Worm (Caenorhabditis elegans) whole organism, young adult: ENCODE measurements around the gene smg-4.

ENCODE experiments used
- B0035.1 ChIP-seq: sonication (generic microtip); optimal IDR thresholded peaks from 2 replicates; lab custom pipeline; 2016; ENCODE audit warnings: missing genetic modification characterization, mild to moderate bottlenecking, missing compliant biosample characterization, missing genotype, missing genetic modification reagents
- B0261.1 ChIP-seq: sonication (generic microtip); optimal IDR thresholded peaks from 2 replicates; lab custom pipeline; 2016; ENCODE audit warnings: mild to moderate bottlenecking, missing genetic modification characterization, moderate library complexity, missing compliant biosample characterization
- B0336.3 ChIP-seq: fragments of 200-800 bp; sonication (Bioruptor generic); IDR thresholded peaks from 2 replicates; pipeline ENCODE4 v1.3.6; 2022; ENCODE audit warnings: missing genetic modification characterization, missing compliant biosample characterization
- C06A6.2 ChIP-seq: fragments of 200-800 bp; sonication (Bioruptor generic); conservative IDR thresholded peaks from 2 replicates; pipeline ENCODE4 v1.3.6; 2022; ENCODE audit warnings: missing genetic modification characterization, missing compliant biosample characterization
- D2030.7 ChIP-seq: fragments of 200-800 bp; sonication (Bioruptor generic); IDR thresholded peaks from 2 replicates; pipeline ENCODE4 v1.3.6; 2022; ENCODE audit warnings: missing genetic modification reagents, missing genetic modification characterization, missing compliant biosample characterization
- F22D6.2 ChIP-seq: sonication (generic microtip); optimal IDR thresholded peaks from 2 replicates; lab custom pipeline; 2016; ENCODE audit warnings: mild to moderate bottlenecking, missing genetic modification characterization, missing compliant biosample characterization
- F37B4.10 ChIP-seq: fragments of 200-800 bp; sonication (Bioruptor generic); IDR thresholded peaks from 2 replicates; pipeline ENCODE4 v1.3.6; 2022; ENCODE audit warnings: missing genetic modification characterization, missing compliant biosample characterization
- T26A5.8 ChIP-seq: sonication (generic microtip); optimal IDR thresholded peaks from 2 replicates; lab custom pipeline; 2016; ENCODE audit warnings: missing genetic modification characterization, missing compliant biosample characterization
- Y79H2A.3 ChIP-seq: fragments of 200-800 bp; sonication (Bioruptor generic); conservative IDR thresholded peaks from 2 replicates; pipeline ENCODE4 v1.3.6; 2022; ENCODE audit warnings: missing genetic modification reagents, missing genetic modification characterization, missing compliant biosample characterization
- Y95B8A.8 ChIP-seq: fragments of 200-800 bp; sonication (Bioruptor generic); IDR thresholded peaks from 2 replicates; pipeline ENCODE4 v1.3.6; 2022; ENCODE audit warnings: missing genetic modification reagents, missing genetic modification characterization, missing compliant biosample characterization
- aptf-3 ChIP-seq: fragments of 200-800 bp; sonication (Bioruptor generic); IDR thresholded peaks from 2 replicates; pipeline ENCODE4 v1.3.6; 2022; ENCODE audit warnings: missing genetic modification characterization, missing compliant biosample characterization
- attf-5 ChIP-seq: fragments of 200-800 bp; sonication (Bioruptor generic); optimal IDR thresholded peaks from 2 replicates; lab custom pipeline; 2018; ENCODE audit warnings: mild to moderate bottlenecking, missing genetic modification characterization, missing compliant biosample characterization
- bed-2 ChIP-seq: fragments of 200-800 bp; sonication (Bioruptor generic); IDR thresholded peaks from 2 replicates; pipeline ENCODE4 v1.3.6; 2022; ENCODE audit warnings: missing genetic modification reagents, missing genetic modification characterization, missing compliant biosample characterization
- ccch-3 ChIP-seq: fragments of 200-800 bp; sonication (Bioruptor generic); optimal IDR thresholded peaks from 2 replicates; lab custom pipeline; 2018; ENCODE audit warnings: mild to moderate bottlenecking, missing genetic modification characterization, missing compliant biosample characterization
- cebp-1 ChIP-seq, 2 experiments: fragments of 200-800 bp in 1 of 2; sonication (Bioruptor generic) in 1 of 2; sonication (generic microtip) in 1 of 2; IDR thresholded peaks in 1 of 2; optimal IDR thresholded peaks in 1 of 2; 2 replicates each; pipeline versions ENCODE4 v1.3.6 to Lab custom; 2017 to 2022; ENCODE audit warnings: missing compliant biosample characterization in 2 of 2, missing genetic modification characterization in 2 of 2, mild to moderate bottlenecking in 1 of 2, missing genetic modification reagents in 1 of 2, moderate library complexity in 1 of 2
- cebp-2 ChIP-seq: fragments of 200-800 bp; sonication (Bioruptor generic); IDR thresholded peaks from 2 replicates; pipeline ENCODE4 v1.3.6; 2022; ENCODE audit warnings: missing genetic modification characterization, missing compliant biosample characterization
- ceh-27 ChIP-seq: fragments of 200-800 bp; sonication (Bioruptor generic); optimal IDR thresholded peaks from 2 replicates; lab custom pipeline; 2018; ENCODE audit warnings: mild to moderate bottlenecking, missing genetic modification characterization, moderate library complexity, missing compliant biosample characterization
- ceh-91 ChIP-seq: fragments of 200-800 bp; sonication (Bioruptor generic); IDR thresholded peaks from 2 replicates; pipeline ENCODE4 v1.3.6; 2022; ENCODE audit warnings: missing genetic modification reagents, missing genetic modification characterization, missing compliant biosample characterization
- die-1 ChIP-seq: sonication (generic microtip); optimal IDR thresholded peaks from 2 replicates; lab custom pipeline; 2016; ENCODE audit warnings: missing genotype, mild to moderate bottlenecking, missing genetic modification characterization, missing compliant biosample characterization
- dpff-1 ChIP-seq: sonication (generic microtip); optimal IDR thresholded peaks from 2 replicates; lab custom pipeline; 2017; ENCODE audit warnings: mild to moderate bottlenecking, missing genetic modification characterization, missing compliant biosample characterization
- egl-44 ChIP-seq: fragments of 200-800 bp; sonication (Bioruptor generic); IDR thresholded peaks from 2 replicates; pipeline ENCODE4 v1.3.6; 2022; ENCODE audit warnings: missing genetic modification reagents, missing genetic modification characterization, missing compliant biosample characterization
- ekl-4 ChIP-seq: fragments of 200-800 bp; sonication (Bioruptor generic); IDR thresholded peaks from 2 replicates; pipeline ENCODE4 v1.3.6; 2022; ENCODE audit warnings: missing genetic modification reagents, missing genetic modification characterization, missing compliant biosample characterization
- fkh-3 ChIP-seq: sonication (generic microtip); optimal IDR thresholded peaks from 2 replicates; lab custom pipeline; 2016; ENCODE audit warnings: mild to moderate bottlenecking, missing genetic modification characterization, missing compliant biosample characterization
- hlh-12 ChIP-seq: sonication (generic microtip); optimal IDR thresholded peaks from 2 replicates; lab custom pipeline; 2016; ENCODE audit warnings: missing genetic modification characterization, missing compliant biosample characterization
- lag-1 ChIP-seq: fragments of 200-800 bp; sonication (Bioruptor generic); IDR thresholded peaks from 2 replicates; pipeline ENCODE4 v1.3.6; 2022; ENCODE audit warnings: missing genetic modification reagents, missing genetic modification characterization, missing compliant biosample characterization
- lin-35 ChIP-seq, 3 experiments: fragments of 150-350 bp in 2 of 3; sonication (generic microtip) in 1 of 3; optimal IDR thresholded peaks; 2 replicates each; lab custom pipeline; 2014 to 2018; ENCODE audit warnings: missing biosample characterization in 3 of 3, missing genetic modification characterization in 3 of 3, missing genetic modification reagents in 3 of 3
- lir-1 ChIP-seq: fragments of 200-800 bp; sonication (Bioruptor generic); conservative IDR thresholded peaks from 2 replicates; pipeline ENCODE4 v1.3.6; 2022; ENCODE audit warnings: missing genetic modification reagents, missing genetic modification characterization, missing compliant biosample characterization
- lsl-1 ChIP-seq: fragments of 200-800 bp; sonication (Bioruptor generic); optimal IDR thresholded peaks from 2 replicates; lab custom pipeline; 2018; ENCODE audit warnings: mild to moderate bottlenecking, missing genetic modification characterization, moderate library complexity, missing compliant biosample characterization
- mel-28 ChIP-seq: sonication (generic microtip); optimal IDR thresholded peaks from 2 replicates; lab custom pipeline; 2016; ENCODE audit warnings: borderline replicate concordance, mild to moderate bottlenecking, missing genetic modification characterization, missing compliant biosample characterization
- mxl-1 ChIP-seq: sonication (generic microtip); optimal IDR thresholded peaks from 2 replicates; lab custom pipeline; 2016; ENCODE audit warnings: missing genetic modification characterization, missing compliant biosample characterization
- nfya-1 ChIP-seq: sonication (generic microtip); optimal IDR thresholded peaks from 2 replicates; lab custom pipeline; 2017; ENCODE audit warnings: antibody characterized with exemption, missing compliant biosample characterization, missing genetic modification characterization, borderline replicate concordance; ENCODE audit not compliant: insufficient read depth
- nfyb-1 ChIP-seq: fragments of 200-800 bp; sonication (Bioruptor generic); IDR thresholded peaks from 2 replicates; pipeline ENCODE4 v1.3.6; 2022; ENCODE audit warnings: missing genetic modification reagents, missing genetic modification characterization, missing compliant biosample characterization
- nhr-179 ChIP-seq: sonication (generic microtip); optimal IDR thresholded peaks from 2 replicates; lab custom pipeline; 2016; ENCODE audit warnings: mild to moderate bottlenecking, missing genetic modification characterization, missing compliant biosample characterization
- pha-4 ChIP-seq: fragments of 150-350 bp; sonication (generic microtip); optimal IDR thresholded peaks from 2 replicates; lab custom pipeline; 2014; ENCODE audit warnings: missing biosample characterization, missing genetic modification reagents, missing genetic modification characterization
- rcor-1 ChIP-seq: fragments of 200-800 bp; sonication (Bioruptor generic); IDR thresholded peaks from 2 replicates; pipeline ENCODE4 v1.3.6; 2022; ENCODE audit warnings: missing genetic modification reagents, missing genetic modification characterization, missing compliant biosample characterization
- rpc-1 ChIP-seq, 2 experiments: fragments of 150-350 bp in 1 of 2; sonication (generic microtip) in 1 of 2; optimal IDR thresholded peaks; 2 replicates each; lab custom pipeline; 2014 to 2018; ENCODE audit warnings: missing biosample characterization in 1 of 2, missing genetic modification characterization in 1 of 2, missing genetic modification reagents in 1 of 2, missing genotype in 1 of 2
- snpc-1.1 ChIP-seq: sonication (generic microtip); optimal IDR thresholded peaks from 2 replicates; lab custom pipeline; 2017; ENCODE audit warnings: missing genetic modification characterization, mild to moderate bottlenecking, missing compliant biosample characterization, antibody characterized with exemption, moderate library complexity, missing genotype, missing genetic modification reagents; ENCODE audit not compliant: insufficient read depth
- snpc-4 ChIP-seq, 5 experiments: fragments of 150-350 bp in 1 of 5; sonication (generic microtip) in 4 of 5; optimal IDR thresholded peaks; 2 replicates each; lab custom pipeline; 2014 to 2018; ENCODE audit warnings: missing genetic modification characterization in 5 of 5, missing biosample characterization in 3 of 5, antibody characterized with exemption in 2 of 5, mild to moderate bottlenecking in 2 of 5, missing compliant biosample characterization in 2 of 5, missing genotype in 2 of 5, moderate library complexity in 2 of 5, missing genetic modification reagents in 1 of 5
- sptf-2 ChIP-seq: fragments of 200-800 bp; sonication (Bioruptor generic); optimal IDR thresholded peaks from 2 replicates; lab custom pipeline; 2018; ENCODE audit warnings: mild to moderate bottlenecking, missing genetic modification characterization, missing compliant biosample characterization
- tbx-9 ChIP-seq: sonication (generic microtip); optimal IDR thresholded peaks from 2 replicates; lab custom pipeline; 2016; ENCODE audit warnings: borderline replicate concordance, missing genetic modification characterization, inconsistent platforms, missing compliant biosample characterization
- unc-130 ChIP-seq: sonication (generic microtip); optimal IDR thresholded peaks from 2 replicates; lab custom pipeline; 2016; ENCODE audit warnings: missing genetic modification reagents, missing genetic modification characterization, missing compliant biosample characterization
- unc-62 ChIP-seq: fragments of 150-350 bp; optimal IDR thresholded peaks from 2 replicates; lab custom pipeline; 2014; ENCODE audit warnings: missing biosample characterization, missing genetic modification reagents, missing genetic modification characterization
- zim-3 ChIP-seq: sonication (generic microtip); optimal IDR thresholded peaks from 2 replicates; lab custom pipeline; 2017; ENCODE audit warnings: mild to moderate bottlenecking, missing genetic modification characterization, moderate library complexity, missing compliant biosample characterization
- ztf-22 ChIP-seq: fragments of 200-800 bp; sonication (Bioruptor generic); optimal IDR thresholded peaks from 2 replicates; lab custom pipeline; 2018; ENCODE audit warnings: mild to moderate bottlenecking, missing genetic modification characterization, moderate library complexity, missing compliant biosample characterization
- ztf-25 ChIP-seq: fragments of 200-800 bp; sonication (Bioruptor generic); IDR thresholded peaks from 2 replicates; pipeline ENCODE4 v1.3.6; 2022; ENCODE audit warnings: missing genetic modification reagents, missing genetic modification characterization, missing compliant biosample characterization

Gene smg-4

ce11 chrV:9789657-9790261, 12.2 kb upstream of the smg-4 start, which contains the start of gene ztf-7 (continued):
- TF ChIP-seq B0336.3 (peak; percentile 98), rcor-1 (peak; percentile 92), F22D6.2 (tag; lab: Kevin White, UChicago) (peak; percentile 87), bed-2 (GFP tag; lab: Robert Waterston, UW) (no peak), tbx-9 (no peak), ceh-27 (GFP tag; lab: Kevin White, UChicago) (peak; percentile 97), lsl-1 (GFP tag; lab: Kevin White, UChicago) (peak; percentile 68), fkh-3 (no peak), lin-35 (GFP tag; optimal IDR thresholded peaks at IDR 0.05; lab: Kevin White, UChicago) (peak in 1 of 3 experiments; percentile 87), D2030.7 (GFP tag; lab: Robert Waterston, UW) (peak; percentile 26; the same call in 1 of the 2 replicates), ztf-25 (GFP tag; lab: Robert Waterston, UW) (no peak), B0035.1 (peak; percentile 77), die-1 (tag; lab: Kevin White, UChicago) (no peak), snpc-1.1 (tag; lab: Kevin White, UChicago) (no peak), Y79H2A.3 (no peak), unc-130 (GFP tag; lab: Kevin White, UChicago) (no peak), aptf-3 (GFP tag; lab: Robert Waterston, UW) (no peak), nhr-179 (tag; lab: Kevin White, UChicago) (no peak), attf-5 (GFP tag; lab: Kevin White, UChicago) (peak; percentile 97), rpc-1 (optimal IDR thresholded peaks at IDR 0.05; lab: Kevin White, UChicago) (no peak), rpc-1 (tag; optimal IDR thresholded peaks at IDR 0.05; lab: Kevin White, UChicago) (no peak), ekl-4 (peak; percentile 96), ztf-22 (GFP tag; lab: Kevin White, UChicago) (peak; percentile 95), Y95B8A.8 (GFP tag; lab: Robert Waterston, UW) (peak; percentile 90), T26A5.8 (no peak), zim-3 (tag; lab: Kevin White, UChicago) (no peak), dpff-1 (tag; lab: Kevin White, UChicago) (no peak), hlh-12 (tag; lab: Kevin White, UChicago) (no peak), ccch-3 (no peak), cebp-2 (GFP tag; lab: Robert Waterston, UW) (peak; percentile 65; the same call in 1 of the 2 replicates), pha-4 (no peak), mxl-1 (tag; lab: Kevin White, UChicago) (no peak), nfyb-1 (GFP tag; lab: Robert Waterston, UW) (peak; percentile 96), sptf-2 (GFP tag; lab: Kevin White, UChicago) (no peak), egl-44 (GFP tag; lab: Robert Waterston, UW) (peak; percentile 68), mel-28 (tag; lab: Kevin White, UChicago) (no peak), ceh-91 (GFP tag; lab: Robert Waterston, UW) (peak; percentile 37; the same call in 1 of the 2 replicates), snpc-4 (GFP tag; optimal IDR thresholded peaks at IDR 0.05; lab: Kevin White, UChicago) (peak; percentile 67), snpc-4 (tag; optimal IDR thresholded peaks at IDR 0.05; lab: Kevin White, UChicago) (peak in 3 of 4 experiments; percentile 77 to 87 (median 84)), unc-62 (no peak), F37B4.10 (GFP tag; lab: Robert Waterston, UW) (0 out of 2 replicates have a peak, but pooled peaks have one; percentile 78), cebp-1 (GFP tag; IDR thresholded peaks at IDR 0.05; lab: Robert Waterston, UW) (peak; percentile 75), cebp-1 (tag; optimal IDR thresholded peaks at IDR 0.05; lab: Kevin White, UChicago) (peak; percentile 96), B0261.1 (tag; lab: Kevin White, UChicago) (peak; percentile 12), nfya-1 (no peak), C06A6.2 (peak; percentile 93), lir-1 (GFP tag; lab: Robert Waterston, UW) (peak; percentile 89), lag-1 (GFP tag; lab: Robert Waterston, UW) (0 out of 2 replicates have a peak, but pooled peaks have one; percentile 56)
